Worm (Caenorhabditis elegans) whole organism, L3 larva: Measurements from ENCODE around the gene col-94.

Experiments
- aly-2 ChIP-seq: fragments of 150-350 bp; optimal IDR thresholded peaks from 2 replicates; lab custom pipeline; 2014; ENCODE audit warnings: missing biosample characterization, missing genetic modification characterization
- ama-1 ChIP-seq: fragments of 150-350 bp; optimal IDR thresholded peaks from 2 replicates; lab custom pipeline; 2018
- elt-2 ChIP-seq: sonication (generic microtip); optimal IDR thresholded peaks from 2 replicates; lab custom pipeline; 2016; ENCODE audit warnings: missing genetic modification reagents, mild to moderate bottlenecking, missing genetic modification characterization, missing compliant biosample characterization
- fkh-10 ChIP-seq: sonication (generic microtip); optimal IDR thresholded peaks from 2 replicates; lab custom pipeline; 2017; ENCODE audit warnings: missing biosample characterization, missing genetic modification reagents, missing genetic modification characterization
- nhr-11 ChIP-seq: fragments of 150-350 bp; optimal IDR thresholded peaks from 2 replicates; lab custom pipeline; 2014; ENCODE audit warnings: missing biosample characterization, missing genetic modification characterization
- pha-4 ChIP-seq: fragments of 150-350 bp; optimal IDR thresholded peaks from 2 replicates; lab custom pipeline; 2014; ENCODE audit warnings: missing biosample characterization, missing genetic modification reagents, missing genetic modification characterization
- ztf-11 ChIP-seq: fragments of 150-350 bp; optimal IDR thresholded peaks from 2 replicates; lab custom pipeline; 2014; ENCODE audit warnings: missing biosample characterization, missing genetic modification characterization

DNA sequence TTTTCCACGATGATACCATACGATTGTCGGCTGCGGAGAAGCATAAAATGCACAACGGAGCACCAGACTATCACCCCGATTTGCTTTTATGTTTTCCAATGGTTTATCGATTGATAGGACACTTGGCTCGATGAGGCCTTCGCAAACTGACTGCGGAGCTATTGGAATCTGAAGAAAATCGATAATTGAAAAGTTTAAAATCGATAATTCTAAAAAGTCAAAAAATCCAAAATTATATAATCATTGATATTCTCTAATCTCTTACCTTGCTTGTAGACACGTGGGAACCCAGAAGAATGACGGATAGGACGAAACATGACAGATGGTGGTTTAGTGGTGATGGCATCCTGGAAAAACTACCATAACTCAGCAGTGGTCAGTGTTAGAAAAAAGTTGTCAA, 34.5 kb downstream of the col-94 start, which contains the start of gene zig-5:
- TF ChIP-seq fkh-10 (GFP tag; lab: Kevin White, UChicago): no peak
- TF ChIP-seq elt-2 (tag; lab: Kevin White, UChicago): no peak
- no peak for TF ChIP-seq ztf-11 (tag; lab: Kevin White, UChicago)
- no peak for TF ChIP-seq aly-2 (tag; lab: Kevin White, UChicago)
- no peak for TF ChIP-seq pha-4 (tag; lab: Kevin White, UChicago)
- TF ChIP-seq nhr-11 (tag; lab: Kevin White, UChicago): no peak
- TF ChIP-seq ama-1: no peak
